Fruit fly (Drosophila melanogaster) whole organism, larva: ENCODE measurements around the gene CG8420.

Experiments
- noc ChIP-seq: fragments of 200-800 bp; sonication (Bioruptor generic); optimal IDR thresholded peaks from 3 replicates; lab custom pipeline; 2019; ENCODE audit warnings: missing biosample characterization, mild to moderate bottlenecking, missing genetic modification characterization, moderate library complexity

Gene CG8420

dm6 chr3R:9234756-9235255, 11.6 kb upstream of the CG8420 start:
- TF ChIP-seq noc (tag; lab: Kevin White, UChicago): no peak

DNA sequence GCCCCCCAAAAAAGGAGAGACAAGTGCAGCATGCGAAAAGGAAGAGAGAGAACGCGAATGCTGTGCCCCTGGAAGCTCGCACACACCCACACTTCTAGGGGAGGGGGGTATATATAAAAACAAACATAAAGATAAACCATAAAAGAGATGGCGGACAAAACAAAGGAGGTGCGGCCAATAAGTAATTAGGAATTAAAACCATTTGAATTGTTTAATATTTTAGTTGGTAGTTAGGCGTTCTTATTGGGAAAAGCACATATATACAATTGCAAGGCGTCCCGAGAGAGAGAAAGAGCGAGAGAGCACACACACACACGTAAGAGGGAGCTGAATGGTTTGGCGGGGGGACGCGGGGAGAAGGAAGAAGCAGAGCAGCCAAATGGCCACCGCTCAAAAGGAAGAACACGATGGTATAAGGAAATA, 10.4 kb upstream of the CG8420 start:
- no peak for TF ChIP-seq noc (tag; lab: Kevin White, UChicago)

DNA sequence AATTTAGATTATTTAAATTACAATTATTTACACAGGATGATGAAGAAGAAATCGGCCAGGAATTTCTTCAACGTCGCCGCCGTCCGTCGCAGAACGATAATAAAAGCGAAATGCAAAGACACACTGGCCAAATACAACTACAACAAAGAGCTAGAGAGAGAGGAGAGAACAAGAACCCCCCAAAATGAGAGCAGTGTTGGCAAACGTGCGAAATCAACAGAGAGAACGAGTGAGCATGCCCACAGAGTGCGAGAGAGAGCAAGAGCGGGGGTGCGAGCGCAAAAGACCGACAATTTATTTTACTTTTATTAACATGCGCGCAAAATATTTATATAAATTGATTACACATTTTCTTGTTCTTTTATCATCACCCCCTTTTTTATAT, 9.6 kb upstream of the CG8420 start:
- no peak for TF ChIP-seq noc (tag; lab: Kevin White, UChicago)

DNA sequence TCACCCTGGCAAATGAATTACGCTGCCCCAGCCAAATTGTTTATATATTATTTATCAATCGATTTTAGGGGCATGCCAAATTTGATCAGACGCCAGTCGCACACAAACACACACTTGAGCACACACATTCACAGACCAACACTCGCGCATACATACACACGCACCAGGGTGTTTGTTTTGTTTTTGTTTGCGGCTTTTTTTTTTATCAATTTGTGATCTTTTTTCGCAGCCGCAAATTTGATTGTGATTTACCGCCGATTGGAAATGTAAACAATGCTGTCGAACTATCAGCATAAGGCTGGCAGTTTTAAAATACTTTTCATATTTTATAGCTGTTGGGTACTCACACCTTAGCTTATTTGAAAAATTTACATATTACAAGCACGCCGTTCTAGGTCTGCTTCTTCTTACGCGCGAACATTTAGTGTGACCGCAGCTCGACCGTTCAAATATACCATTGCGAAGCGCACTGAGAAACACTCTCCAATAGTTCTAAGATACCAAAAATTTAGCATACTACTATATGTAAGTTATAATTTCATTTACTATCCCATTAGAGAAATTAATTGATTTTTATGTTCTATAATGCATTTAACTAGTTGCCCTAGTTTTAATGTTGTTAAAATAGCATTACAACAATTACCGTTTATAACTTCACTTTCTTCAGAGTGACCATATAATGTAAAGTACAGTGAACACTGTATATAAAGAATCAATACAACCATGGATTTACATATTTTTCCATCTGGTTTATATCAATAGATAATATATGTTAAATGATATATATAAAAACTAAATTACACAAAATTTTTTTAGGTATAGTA, 9.0 kb upstream of the CG8420 start, which contains the start of gene pum:
TSS of gene pum (minus strand) at position 415 of the 824 bp plus-strand sequence.
- peak; percentile 58 for TF ChIP-seq noc (tag; lab: Kevin White, UChicago)

- TF ChIP-seq noc (tag; lab: Kevin White, UChicago): no peak
Observed at dm6 chr3R:9239941-9240400, 6.5 kb upstream of the CG8420 start.

- TF ChIP-seq noc (tag; lab: Kevin White, UChicago): no peak
Observed at dm6 chr3R:9240554-9240953, 5.9 kb upstream of the CG8420 start, which contains the start of gene D1. D1 (minus strand) TSS chr3R:9240654.

- peak; percentile 78 for TF ChIP-seq noc (tag; lab: Kevin White, UChicago)
Observed at dm6 chr3R:9245576-9246200, 761 bp upstream of the CG8420 start, which contains the start of gene Vps15. Vps15 (minus strand) TSS chr3R:9245869.

- TF ChIP-seq noc (tag; lab: Kevin White, UChicago): peak; percentile 74
Observed at dm6 chr3R:9246879-9247621, 601 bp downstream of the CG8420 start.

DNA sequence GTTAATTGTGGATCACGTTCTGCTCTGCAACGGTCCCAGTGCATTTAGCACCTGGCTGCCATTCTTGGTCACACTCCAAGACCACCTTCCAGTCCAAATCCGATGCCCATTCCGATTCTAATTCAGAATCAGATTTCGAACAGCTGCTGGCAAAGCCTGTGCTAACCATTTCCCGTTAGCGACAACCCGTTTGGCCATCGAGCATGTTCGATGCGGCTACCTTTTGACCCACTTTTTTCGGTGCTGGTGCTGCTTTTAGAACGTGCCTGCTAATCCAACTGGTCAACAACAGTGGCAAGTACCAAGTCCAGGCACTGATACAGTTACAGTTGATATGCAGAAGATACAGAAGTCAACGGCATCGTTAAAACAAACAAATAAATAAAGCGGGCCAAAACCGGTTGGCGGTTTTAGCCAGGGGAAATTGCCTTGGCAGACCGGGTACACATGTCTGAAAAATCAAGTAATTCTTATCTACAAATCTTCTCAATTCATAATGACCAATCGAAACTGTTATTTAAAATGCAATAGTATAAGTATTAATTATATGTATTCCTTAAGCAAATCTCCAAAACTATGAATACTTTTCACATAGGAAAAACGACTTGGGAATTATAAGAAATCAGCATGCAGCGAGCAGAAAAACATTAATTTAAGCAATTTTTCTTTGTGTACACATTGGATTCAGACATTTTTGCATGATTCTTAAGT, 2.7 kb downstream of the CG8420 start:
- TF ChIP-seq noc (tag; lab: Kevin White, UChicago): no peak

- no peak for TF ChIP-seq noc (tag; lab: Kevin White, UChicago)
Observed at dm6 chr3R:9249736-9250044, 3.2 kb downstream of the CG8420 start.

DNA sequence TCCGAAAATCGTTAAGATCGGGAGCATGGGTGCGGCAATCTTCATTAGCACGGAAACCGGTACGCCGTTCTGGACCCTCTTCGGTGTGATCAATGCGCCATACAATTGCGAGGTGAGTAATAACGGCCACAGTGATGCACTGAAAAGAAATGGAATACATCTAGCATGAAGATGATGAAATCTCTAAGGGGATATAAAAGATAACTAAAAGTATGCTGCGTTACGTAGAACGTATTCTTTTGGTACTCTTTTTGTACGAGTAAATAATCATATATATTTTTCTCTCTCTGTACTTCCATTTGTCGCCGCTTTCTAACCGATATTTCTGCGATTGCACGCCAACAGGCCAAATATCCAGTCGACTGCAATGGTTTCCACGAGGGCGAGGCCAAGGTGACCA, 4.4 kb downstream of the CG8420 start:
- no peak for TF ChIP-seq noc (tag; lab: Kevin White, UChicago)

DNA sequence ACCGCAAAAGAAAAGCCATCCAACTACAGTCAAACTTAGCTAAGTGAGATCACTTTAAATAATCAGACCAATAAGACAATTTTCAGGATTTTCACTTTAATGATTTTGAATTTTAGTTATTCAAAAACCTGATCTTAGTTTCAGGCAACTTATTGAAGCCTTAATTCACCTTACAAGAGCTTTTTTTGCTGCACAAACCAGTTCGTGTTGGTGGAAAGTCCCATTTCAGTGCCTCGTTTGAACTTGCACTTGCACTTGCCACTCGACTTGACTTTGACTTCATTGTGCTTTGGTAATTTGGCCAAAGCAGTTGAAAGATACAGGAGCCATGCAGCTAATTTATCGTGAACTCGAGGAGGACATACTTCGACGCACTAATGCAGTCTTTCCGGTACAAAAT, 5.1 kb downstream of the CG8420 start, which contains the start of gene St2:
TSS of gene St2 (plus strand) at position 301 of the 400 bp plus-strand sequence.
- no peak for TF ChIP-seq noc (tag; lab: Kevin White, UChicago)

dm6 chr3R:9254798-9255197, 8.3 kb downstream of the CG8420 start, which contains the start of gene CG16734:
CG16734 (plus strand) TSS chr3R:9255052.
- TF ChIP-seq noc (tag; lab: Kevin White, UChicago): no peak

DNA sequence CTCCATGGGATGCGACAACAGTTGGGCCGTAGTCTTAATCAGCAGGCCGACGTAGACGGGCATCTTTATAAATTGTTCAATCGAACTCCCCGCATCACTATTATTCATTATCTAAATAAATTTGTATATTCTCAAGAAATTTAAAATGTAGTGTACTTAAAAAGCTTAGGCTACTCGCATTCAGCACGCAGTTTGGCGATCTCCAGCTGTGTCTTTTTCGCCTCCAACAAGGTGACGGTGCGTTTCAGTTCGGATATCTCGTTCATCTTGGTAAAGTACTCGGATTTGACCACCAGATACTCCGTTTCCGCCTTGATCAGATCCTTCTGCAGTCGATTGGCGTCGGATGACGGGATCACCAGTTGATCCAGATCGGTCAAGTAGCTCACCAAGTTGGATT, 11.2 kb downstream of the CG8420 start, which contains the start of gene CG16736:
TSS of gene CG16736 (minus strand) at position 101 of the 400 bp plus-strand sequence.
- TF ChIP-seq noc (tag; lab: Kevin White, UChicago): no peak
